Worm (Caenorhabditis elegans) whole organism, L1 larva: ENCODE data around the gene algn-12.

Experiments used
- C16A3.4 ChIP-seq: fragments of 150-350 bp; optimal IDR thresholded peaks from 2 replicates; lab custom pipeline; 2014; ENCODE audit warnings: missing biosample characterization, missing genetic modification characterization
- C34B4.2 ChIP-seq: sonication (generic microtip); optimal IDR thresholded peaks from 2 replicates; lab custom pipeline; 2017; ENCODE audit warnings: mild to moderate bottlenecking, missing genetic modification characterization, missing compliant biosample characterization
- aha-1 ChIP-seq: fragments of 150-350 bp; optimal IDR thresholded peaks from 2 replicates; lab custom pipeline; 2014; ENCODE audit warnings: missing biosample characterization, missing genetic modification characterization
- blmp-1 ChIP-seq: fragments of 150-350 bp; optimal IDR thresholded peaks from 2 replicates; lab custom pipeline; 2014; ENCODE audit warnings: missing biosample characterization, missing genetic modification characterization
- ceh-82 ChIP-seq, 3 experiments: fragments of 150-350 bp in 1 of 3; sonication (generic microtip) in 2 of 3; optimal IDR thresholded peaks; 2 replicates each; lab custom pipeline; 2014 to 2017; ENCODE audit warnings: missing biosample characterization in 3 of 3, missing genetic modification characterization in 3 of 3
- efl-1 ChIP-seq, 4 experiments: fragments of 150-350 bp; optimal IDR thresholded peaks in 3 of 4; peaks in 1 of 4; 1 replicate in 1 of 4; 2 replicates in 3 of 4; lab custom pipeline; 2014; ENCODE audit warnings: missing biosample characterization in 2 of 4, missing genetic modification characterization in 2 of 4, missing genetic modification reagents in 2 of 4
- egl-27 ChIP-seq, 2 experiments: fragments of 150-350 bp in 1 of 2; sonication (generic microtip); optimal IDR thresholded peaks; 3 replicates each; lab custom pipeline; 2017 to 2018; ENCODE audit warnings: missing biosample characterization in 2 of 2, missing genetic modification characterization in 2 of 2, missing genetic modification reagents in 2 of 2
- elt-2 ChIP-seq: sonication (generic microtip); optimal IDR thresholded peaks from 2 replicates; lab custom pipeline; 2016; ENCODE audit warnings: missing genetic modification characterization, mild to moderate bottlenecking, inconsistent platforms, missing compliant biosample characterization, missing genetic modification reagents
- elt-3 ChIP-seq, 6 experiments: fragments of 150-350 bp in 1 of 6; sonication (generic microtip); optimal IDR thresholded peaks; 2 replicates each; lab custom pipeline; 2017 to 2018; ENCODE audit warnings: missing biosample characterization in 6 of 6, missing genetic modification characterization in 6 of 6, inconsistent platforms in 1 of 6
- fkh-10 ChIP-seq: sonication (generic microtip); optimal IDR thresholded peaks from 2 replicates; lab custom pipeline; 2017; ENCODE audit warnings: missing biosample characterization, missing genetic modification reagents, missing genetic modification characterization
- fkh-4 ChIP-seq: sonication (generic microtip); optimal IDR thresholded peaks from 2 replicates; lab custom pipeline; 2016; ENCODE audit warnings: missing compliant biosample characterization, missing genetic modification characterization, borderline replicate concordance
- grh-1 ChIP-seq: fragments of 200-800 bp; sonication (Bioruptor generic); IDR thresholded peaks from 2 replicates; pipeline ENCODE4 v1.3.6; 2022; ENCODE audit warnings: missing genetic modification reagents, missing genetic modification characterization, missing compliant biosample characterization
- irx-1 ChIP-seq: sonication (generic microtip); optimal IDR thresholded peaks from 2 replicates; lab custom pipeline; 2016; ENCODE audit warnings: missing genetic modification characterization, missing compliant biosample characterization
- isw-1 ChIP-seq: fragments of 200-800 bp; sonication (Bioruptor generic); IDR thresholded peaks from 2 replicates; pipeline ENCODE4 v1.3.6; 2022; ENCODE audit warnings: missing genetic modification characterization, missing compliant biosample characterization
- jun-1 ChIP-seq: fragments of 150-350 bp; optimal IDR thresholded peaks from 2 replicates; lab custom pipeline; 2014; ENCODE audit warnings: missing biosample characterization, missing genetic modification reagents, missing genetic modification characterization
- lin-13 ChIP-seq: fragments of 150-350 bp; optimal IDR thresholded peaks from 2 replicates; lab custom pipeline; 2014; ENCODE audit warnings: missing biosample characterization, missing genetic modification reagents, missing genetic modification characterization
- lin-15B ChIP-seq: fragments of 150-350 bp; sonication (generic microtip); optimal IDR thresholded peaks from 3 replicates; lab custom pipeline; 2014; ENCODE audit warnings: missing biosample characterization, missing genetic modification characterization
- lin-35 ChIP-seq, 2 experiments: fragments of 150-350 bp; optimal IDR thresholded peaks; 2 replicates each; lab custom pipeline; 2014; ENCODE audit warnings: missing biosample characterization in 2 of 2, missing genetic modification characterization in 2 of 2, missing genetic modification reagents in 2 of 2
- lin-39 ChIP-seq: fragments of 150-350 bp; optimal IDR thresholded peaks from 2 replicates; lab custom pipeline; 2014; ENCODE audit warnings: missing biosample characterization, missing genetic modification reagents, missing genetic modification characterization
- lir-3 ChIP-seq: sonication (generic microtip); optimal IDR thresholded peaks from 2 replicates; lab custom pipeline; 2016; ENCODE audit warnings: mild to moderate bottlenecking, missing genetic modification characterization, moderate library complexity, missing compliant biosample characterization; ENCODE audit not compliant: poor library complexity
- mdl-1 ChIP-seq, 2 experiments: fragments of 150-350 bp; optimal IDR thresholded peaks; 2 replicates each; lab custom pipeline; 2014 to 2017; ENCODE audit warnings: missing biosample characterization in 2 of 2, missing genetic modification characterization in 2 of 2, inconsistent platforms in 1 of 2
- mef-2 ChIP-seq: fragments of 150-350 bp; optimal IDR thresholded peaks from 2 replicates; lab custom pipeline; 2014; ENCODE audit warnings: missing biosample characterization, missing genetic modification characterization
- nhr-19 ChIP-seq: fragments of 200-800 bp; sonication (Bioruptor generic); conservative IDR thresholded peaks from 2 replicates; pipeline ENCODE4 v1.3.6; 2022; ENCODE audit warnings: missing genetic modification characterization, missing compliant biosample characterization
- nhr-20 ChIP-seq: sonication (generic microtip); optimal IDR thresholded peaks from 2 replicates; lab custom pipeline; 2016; ENCODE audit warnings: mild to moderate bottlenecking, missing genetic modification characterization, missing compliant biosample characterization
- nhr-71 ChIP-seq: sonication (generic microtip); optimal IDR thresholded peaks from 2 replicates; lab custom pipeline; 2016; ENCODE audit warnings: mild to moderate bottlenecking, missing genetic modification characterization, moderate library complexity, missing compliant biosample characterization
- nhr-77 ChIP-seq: fragments of 150-350 bp; optimal IDR thresholded peaks from 2 replicates; lab custom pipeline; 2014; ENCODE audit warnings: missing biosample characterization, missing genetic modification characterization
- nhr-84 ChIP-seq: sonication (generic microtip); optimal IDR thresholded peaks from 2 replicates; lab custom pipeline; 2017; ENCODE audit warnings: missing biosample characterization, missing genetic modification characterization
- nhr-85 ChIP-seq: sonication (generic microtip); peaks from one replicate; lab custom pipeline; 2016; ENCODE audit warnings: missing genetic modification characterization, inconsistent platforms, missing compliant biosample characterization
- nhr-90 ChIP-seq: sonication (generic microtip); optimal IDR thresholded peaks from 2 replicates; lab custom pipeline; 2016; ENCODE audit warnings: mild to moderate bottlenecking, missing genetic modification characterization, missing compliant biosample characterization; ENCODE audit not compliant: poor library complexity
- pax-3 ChIP-seq: fragments of 200-800 bp; sonication (Bioruptor generic); optimal IDR thresholded peaks from 2 replicates; lab custom pipeline; 2018; ENCODE audit warnings: mild to moderate bottlenecking, missing genetic modification characterization, moderate library complexity, missing compliant biosample characterization
- skn-1 ChIP-seq: fragments of 150-350 bp; optimal IDR thresholded peaks from 2 replicates; lab custom pipeline; 2014; ENCODE audit warnings: missing biosample characterization, missing genetic modification characterization
- snpc-4 ChIP-seq: fragments of 150-350 bp; optimal IDR thresholded peaks from 2 replicates; lab custom pipeline; 2014; ENCODE audit warnings: missing biosample characterization, missing genetic modification characterization
- sox-4 ChIP-seq: sonication (generic microtip); optimal IDR thresholded peaks from 2 replicates; lab custom pipeline; 2016; ENCODE audit warnings: missing genetic modification characterization, missing compliant biosample characterization
- tbx-2 ChIP-seq: sonication (generic microtip); optimal IDR thresholded peaks from 2 replicates; lab custom pipeline; 2016; ENCODE audit warnings: missing genetic modification characterization, missing compliant biosample characterization
- tlp-1 ChIP-seq: fragments of 150-350 bp; optimal IDR thresholded peaks from 2 replicates; lab custom pipeline; 2014; ENCODE audit warnings: missing biosample characterization, missing genetic modification characterization
- unc-130 ChIP-seq: fragments of 150-350 bp; optimal IDR thresholded peaks from 2 replicates; lab custom pipeline; 2017; ENCODE audit warnings: missing biosample characterization, missing genetic modification characterization, inconsistent platforms
- unc-62 ChIP-seq: fragments of 150-350 bp; optimal IDR thresholded peaks from 2 replicates; lab custom pipeline; 2014; ENCODE audit warnings: missing biosample characterization, missing genetic modification reagents, missing genetic modification characterization
- xbp-1 ChIP-seq: sonication (generic microtip); optimal IDR thresholded peaks from 2 replicates; lab custom pipeline; 2016; ENCODE audit warnings: missing genetic modification characterization, missing compliant biosample characterization
- zag-1 ChIP-seq: fragments of 150-350 bp; optimal IDR thresholded peaks from 2 replicates; lab custom pipeline; 2014; ENCODE audit warnings: missing biosample characterization, missing genetic modification characterization

The algn-12 gene

ce11 chrV:8075712-8076111, 40.8 kb downstream of the algn-12 start, which contains the start of gene catp-3:
Gene catp-3, plus strand, starts transcription at chrV:8076012.
- TF ChIP-seq lir-3 (tag; lab: Kevin White, UChicago), result no peak
- TF ChIP-seq lin-35 (GFP tag; optimal IDR thresholded peaks at IDR 0.05; lab: Kevin White, UChicago), result no peak
- no peak for TF ChIP-seq skn-1 (tag; lab: Kevin White, UChicago)
- no peak for TF ChIP-seq xbp-1
- no peak for TF ChIP-seq unc-62 (GFP tag; lab: Kevin White, UChicago)
- TF ChIP-seq elt-2, result no peak
- no peak for TF ChIP-seq fkh-10
- TF ChIP-seq efl-1 (optimal IDR thresholded peaks at IDR 0.05; lab: Kevin White, UChicago), result no peak
- TF ChIP-seq efl-1 (GFP tag; optimal IDR thresholded peaks at IDR 0.05 in 1 of 2; lab: Kevin White, UChicago), result no peak
- no peak for TF ChIP-seq C34B4.2 (tag; lab: Kevin White, UChicago)
- TF ChIP-seq pax-3 (tag; lab: Kevin White, UChicago), result no peak

ce11 chrV:8079813-8080212, 44.9 kb downstream of the algn-12 start:
- TF ChIP-seq nhr-77 (tag; lab: Kevin White, UChicago), result no peak
- no peak for TF ChIP-seq C34B4.2 (tag; lab: Kevin White, UChicago)
- TF ChIP-seq unc-130, result no peak
- TF ChIP-seq fkh-4 (tag; lab: Kevin White, UChicago), result no peak
- no peak for TF ChIP-seq lin-13 (GFP tag; lab: Kevin White, UChicago)
- TF ChIP-seq nhr-71, result peak; percentile 56
- TF ChIP-seq mdl-1 (tag; optimal IDR thresholded peaks at IDR 0.05; lab: Kevin White, UChicago), result no peak
- TF ChIP-seq jun-1 (tag; lab: Kevin White, UChicago), result no peak
- TF ChIP-seq lin-39 (tag; lab: Kevin White, UChicago), result no peak
- no peak for TF ChIP-seq fkh-10
- TF ChIP-seq egl-27 (tag; optimal IDR thresholded peaks at IDR 0.05; lab: Kevin White, UChicago), result no peak
- TF ChIP-seq irx-1, result no peak
- peak; percentile 27 for TF ChIP-seq blmp-1 (tag; lab: Kevin White, UChicago)
- no peak for TF ChIP-seq tbx-2 (tag; lab: Kevin White, UChicago)
- TF ChIP-seq nhr-85, result peak; percentile 86
- TF ChIP-seq nhr-90, result peak; percentile 29
- no peak for TF ChIP-seq tlp-1
- peak; percentile 65 for TF ChIP-seq nhr-20 (tag; lab: Kevin White, UChicago)
- TF ChIP-seq elt-3 (tag; optimal IDR thresholded peaks at IDR 0.05; lab: Kevin White, UChicago), result peak in 5 of 6 experiments; percentile 8 to 54 (median 38)
- no peak for TF ChIP-seq sox-4 (tag; lab: Kevin White, UChicago)
- no peak for TF ChIP-seq grh-1 (GFP tag; lab: Robert Waterston, UW)
- no peak for TF ChIP-seq aha-1
- TF ChIP-seq nhr-19 (GFP tag; lab: Robert Waterston, UW), result peak; percentile 25

- TF ChIP-seq zag-1 (tag; lab: Kevin White, UChicago) (no peak), C34B4.2 (tag; lab: Kevin White, UChicago) (no peak), nhr-71 (no peak), aha-1 (no peak), lin-15B (tag; lab: Kevin White, UChicago) (no peak), blmp-1 (tag; lab: Kevin White, UChicago) (no peak), C16A3.4 (tag; lab: Kevin White, UChicago) (no peak), nhr-85 (no peak), nhr-84 (tag; lab: Kevin White, UChicago) (no peak), ceh-82 (tag; optimal IDR thresholded peaks at IDR 0.05; lab: Kevin White, UChicago) (no peak), skn-1 (tag; lab: Kevin White, UChicago) (no peak), snpc-4 (tag; lab: Kevin White, UChicago) (no peak), jun-1 (tag; lab: Kevin White, UChicago) (no peak), isw-1 (GFP tag; lab: Robert Waterston, UW) (no peak), mef-2 (tag; lab: Kevin White, UChicago) (no peak)
- TF ChIP-seq, all 84 proteins: peak for 0
Measured at ce11 chrV:8081579-8081978, 46.7 kb downstream of the algn-12 start, which contains the start of gene str-131. Gene str-131, minus strand, starts transcription at chrV:8081679.
